Worm (Caenorhabditis elegans) whole organism, mixed stage, embryonic: Measurements from ENCODE around the gene D2045.7.
A peak's percentile ranks its signal among the peaks of the same experiment; 100 is the strongest.

Experiments
- M03D4.4 ChIP-seq: sonication (generic microtip); optimal IDR thresholded peaks from 2 replicates; lab custom pipeline; 2017; ENCODE audit warnings: mild to moderate bottlenecking, missing genetic modification characterization, missing compliant biosample characterization
- bed-3 ChIP-seq: fragments of 200-800 bp; sonication (Bioruptor generic); optimal IDR thresholded peaks from 3 replicates; lab custom pipeline; 2018; ENCODE audit warnings: mild to moderate bottlenecking, missing genetic modification characterization, moderate library complexity, missing compliant biosample characterization
- blmp-1 ChIP-seq: fragments of 150-350 bp; optimal IDR thresholded peaks from 2 replicates; lab custom pipeline; 2014; ENCODE audit warnings: missing biosample characterization, missing genetic modification characterization
- ceh-39 ChIP-seq: fragments of 150-350 bp; optimal IDR thresholded peaks from 2 replicates; lab custom pipeline; 2014; ENCODE audit warnings: missing biosample characterization, missing genetic modification characterization
- ceh-43 ChIP-seq: fragments of 200-800 bp; sonication (Bioruptor generic); optimal IDR thresholded peaks from 2 replicates; lab custom pipeline; 2018; ENCODE audit warnings: mild to moderate bottlenecking, missing genetic modification characterization, moderate library complexity, missing compliant biosample characterization
- ceh-83 ChIP-seq: fragments of 200-800 bp; sonication (Bioruptor generic); optimal IDR thresholded peaks from 2 replicates; lab custom pipeline; 2018; ENCODE audit warnings: mild to moderate bottlenecking, missing genetic modification characterization, missing compliant biosample characterization
- ces-1 ChIP-seq: fragments of 150-350 bp; optimal IDR thresholded peaks from 2 replicates; lab custom pipeline; 2014; ENCODE audit warnings: missing biosample characterization, missing genetic modification reagents, missing genetic modification characterization
- cnd-1 ChIP-seq: fragments of 200-800 bp; sonication (Bioruptor generic); optimal IDR thresholded peaks from 2 replicates; lab custom pipeline; 2018; ENCODE audit warnings: mild to moderate bottlenecking, missing genetic modification characterization, missing compliant biosample characterization
- drap-1 ChIP-seq: fragments of 200-800 bp; sonication (Bioruptor generic); optimal IDR thresholded peaks from 3 replicates; lab custom pipeline; 2018; ENCODE audit warnings: mild to moderate bottlenecking, missing genetic modification characterization, missing compliant biosample characterization
- elt-1 ChIP-seq: sonication (generic microtip); optimal IDR thresholded peaks from 2 replicates; lab custom pipeline; 2017; ENCODE audit warnings: missing genetic modification characterization, mild to moderate bottlenecking, missing compliant biosample characterization, antibody characterized with exemption, moderate library complexity, borderline replicate concordance; ENCODE audit not compliant: insufficient read depth
- elt-3 ChIP-seq: fragments of 150-350 bp; optimal IDR thresholded peaks from 2 replicates; lab custom pipeline; 2014; ENCODE audit warnings: missing biosample characterization, missing genetic modification characterization
- flh-1 ChIP-seq: fragments of 200-800 bp; sonication (Bioruptor generic); optimal IDR thresholded peaks from 2 replicates; lab custom pipeline; 2018; ENCODE audit warnings: mild to moderate bottlenecking, missing genetic modification characterization, moderate library complexity, missing compliant biosample characterization
- ham-2 ChIP-seq: fragments of 200-800 bp; sonication (Bioruptor generic); optimal IDR thresholded peaks from 2 replicates; lab custom pipeline; 2018; ENCODE audit warnings: mild to moderate bottlenecking, missing genetic modification characterization, missing compliant biosample characterization
- hlh-1 ChIP-seq: fragments of 150-350 bp; optimal IDR thresholded peaks from 2 replicates; lab custom pipeline; 2014; ENCODE audit warnings: missing biosample characterization, missing genetic modification reagents, missing genetic modification characterization
- lin-13 ChIP-seq: fragments of 150-350 bp; optimal IDR thresholded peaks from 2 replicates; lab custom pipeline; 2014; ENCODE audit warnings: missing biosample characterization, missing genetic modification characterization
- lin-32 ChIP-seq: fragments of 200-800 bp; sonication (Bioruptor generic); optimal IDR thresholded peaks from 2 replicates; lab custom pipeline; 2018; ENCODE audit warnings: mild to moderate bottlenecking, missing genetic modification characterization, missing compliant biosample characterization
- lsy-2 ChIP-seq: fragments of 150-350 bp; optimal IDR thresholded peaks from 2 replicates; lab custom pipeline; 2014; ENCODE audit warnings: missing biosample characterization, missing genetic modification characterization
- mab-5 ChIP-seq: fragments of 150-350 bp; optimal IDR thresholded peaks from 2 replicates; lab custom pipeline; 2014; ENCODE audit warnings: missing biosample characterization, missing genetic modification characterization
- mep-1 ChIP-seq: fragments of 150-350 bp; optimal IDR thresholded peaks from 2 replicates; lab custom pipeline; 2017; ENCODE audit warnings: missing biosample characterization, missing genetic modification reagents, missing genetic modification characterization, inconsistent platforms
- mls-2 ChIP-seq: sonication (generic microtip); optimal IDR thresholded peaks from 2 replicates; lab custom pipeline; 2016; ENCODE audit warnings: mild to moderate bottlenecking, missing genetic modification characterization, moderate library complexity, missing compliant biosample characterization
- nhr-12 ChIP-seq: fragments of 150-350 bp; optimal IDR thresholded peaks from 2 replicates; lab custom pipeline; 2014; ENCODE audit warnings: missing biosample characterization, missing genetic modification characterization
- nhr-2 ChIP-seq: fragments of 150-350 bp; optimal IDR thresholded peaks from 2 replicates; lab custom pipeline; 2014; ENCODE audit warnings: missing biosample characterization, missing genetic modification characterization
- nhr-237 ChIP-seq: fragments of 150-350 bp; optimal IDR thresholded peaks from 2 replicates; lab custom pipeline; 2014; ENCODE audit warnings: missing biosample characterization, missing genetic modification characterization
- nhr-28 ChIP-seq: fragments of 150-350 bp; optimal IDR thresholded peaks from 2 replicates; lab custom pipeline; 2014; ENCODE audit warnings: missing biosample characterization, missing genetic modification characterization
- nhr-76 ChIP-seq: sonication (generic microtip); optimal IDR thresholded peaks from 2 replicates; lab custom pipeline; 2017; ENCODE audit warnings: missing biosample characterization, missing genetic modification characterization
- pha-4 ChIP-seq: fragments of 150-350 bp; optimal IDR thresholded peaks from 2 replicates; lab custom pipeline; 2018; ENCODE audit warnings: missing biosample characterization, missing genetic modification reagents, missing genetic modification characterization
- sem-2 ChIP-seq: fragments of 200-800 bp; sonication (Bioruptor generic); optimal IDR thresholded peaks from 2 replicates; lab custom pipeline; 2018; ENCODE audit warnings: mild to moderate bottlenecking, missing genetic modification characterization, missing compliant biosample characterization
- snpc-4 ChIP-seq: fragments of 150-350 bp; optimal IDR thresholded peaks from 2 replicates; lab custom pipeline; 2014; ENCODE audit warnings: missing biosample characterization, missing genetic modification characterization
- sptf-1 ChIP-seq: sonication (generic microtip); optimal IDR thresholded peaks from 2 replicates; lab custom pipeline; 2017; ENCODE audit warnings: mild to moderate bottlenecking, missing genetic modification characterization, moderate library complexity, missing compliant biosample characterization
- tbx-8 ChIP-seq: fragments of 200-800 bp; sonication (Bioruptor generic); optimal IDR thresholded peaks from 2 replicates; lab custom pipeline; 2018; ENCODE audit warnings: mild to moderate bottlenecking, missing genetic modification characterization, moderate library complexity, missing compliant biosample characterization
- unc-120 ChIP-seq: sonication (generic microtip); optimal IDR thresholded peaks from 2 replicates; lab custom pipeline; 2017; ENCODE audit warnings: missing genetic modification characterization, missing compliant biosample characterization; ENCODE audit not compliant: poor library complexity, severe bottlenecking
- unc-39 ChIP-seq: fragments of 150-350 bp; optimal IDR thresholded peaks from 2 replicates; lab custom pipeline; 2014; ENCODE audit warnings: missing biosample characterization, missing genetic modification characterization
- unc-62 ChIP-seq: fragments of 150-350 bp; optimal IDR thresholded peaks from 2 replicates; lab custom pipeline; 2014; ENCODE audit warnings: missing biosample characterization, missing genetic modification reagents, missing genetic modification characterization
- zip-8 ChIP-seq: fragments of 150-350 bp; optimal IDR thresholded peaks from 2 replicates; lab custom pipeline; 2014; ENCODE audit warnings: missing biosample characterization, missing genetic modification characterization
- ztf-11 ChIP-seq: fragments of 150-350 bp; optimal IDR thresholded peaks from 2 replicates; lab custom pipeline; 2014; ENCODE audit warnings: missing biosample characterization, missing genetic modification characterization

Gene D2045.7

ce11 chrIII:10460427-10461163, 18.7 kb upstream of the D2045.7 start, which contains the start of gene ecps-1:
Gene ecps-1, minus strand, starts transcription at chrIII:10460551.
- TF ChIP-seq M03D4.4 (tag; lab: Kevin White, UChicago) (no peak), blmp-1 (tag; lab: Kevin White, UChicago) (no peak), elt-3 (tag; lab: Kevin White, UChicago) (no peak), sem-2 (GFP tag; lab: Kevin White, UChicago) (no peak), nhr-2 (tag; lab: Kevin White, UChicago) (peak; percentile 20), lsy-2 (tag; lab: Kevin White, UChicago) (peak; percentile 74), ces-1 (peak; percentile 85), elt-1 (no peak), nhr-237 (tag; lab: Kevin White, UChicago) (peak; percentile 88), cnd-1 (tag; lab: Kevin White, UChicago) (peak; percentile 24), ceh-39 (tag; lab: Kevin White, UChicago) (peak; percentile 81), unc-39 (tag; lab: Kevin White, UChicago) (no peak), flh-1 (GFP tag; lab: Kevin White, UChicago) (no peak), unc-62 (no peak), mls-2 (no peak), zip-8 (tag; lab: Kevin White, UChicago) (no peak), ceh-43 (GFP tag; lab: Kevin White, UChicago) (no peak), pha-4 (tag; lab: Kevin White, UChicago) (peak; percentile 66), nhr-12 (tag; lab: Kevin White, UChicago) (no peak), ham-2 (GFP tag; lab: Kevin White, UChicago) (no peak), mab-5 (tag; lab: Kevin White, UChicago) (no peak), mep-1 (tag; lab: Kevin White, UChicago) (peak; percentile 98), lin-32 (GFP tag; lab: Kevin White, UChicago) (no peak), sptf-1 (tag; lab: Kevin White, UChicago) (no peak), drap-1 (GFP tag; lab: Kevin White, UChicago) (no peak), unc-120 (tag; lab: Kevin White, UChicago) (no peak), nhr-76 (no peak), ceh-83 (GFP tag; lab: Kevin White, UChicago) (no peak), nhr-28 (tag; lab: Kevin White, UChicago) (no peak), snpc-4 (tag; lab: Kevin White, UChicago) (no peak), hlh-1 (no peak), ztf-11 (tag; lab: Kevin White, UChicago) (no peak), bed-3 (no peak), lin-13 (tag; lab: Kevin White, UChicago) (peak; percentile 63), tbx-8 (no peak)

DNA sequence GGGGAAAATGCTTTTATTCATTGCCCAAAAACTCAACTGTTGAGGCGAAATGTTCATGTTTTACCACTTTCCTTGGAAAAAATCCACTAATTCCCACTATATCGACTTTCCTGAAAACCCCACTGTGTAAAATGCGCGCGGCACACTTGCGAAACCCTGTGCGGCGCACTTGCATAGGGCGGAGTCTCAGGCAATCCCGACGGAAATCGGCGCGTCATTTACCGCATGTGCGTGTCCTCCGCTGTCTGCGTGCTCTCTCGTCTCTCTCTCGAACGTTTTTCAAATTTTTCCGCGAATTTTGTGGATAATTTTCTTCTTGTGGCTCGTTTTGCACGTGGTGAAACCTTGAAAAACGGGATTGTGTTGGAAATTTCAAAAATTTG, 18.1 kb upstream of the D2045.7 start, which contains the start of gene atx-2:
atx-2 (plus strand) TSS at position 226 of the 383 bp plus-strand sequence.
- TF ChIP-seq cnd-1 (tag; lab: Kevin White, UChicago) (peak; percentile 98), drap-1 (GFP tag; lab: Kevin White, UChicago) (peak; percentile 99), pha-4 (tag; lab: Kevin White, UChicago) (peak; percentile 91), ceh-43 (GFP tag; lab: Kevin White, UChicago) (peak; percentile 97), elt-3 (tag; lab: Kevin White, UChicago) (peak; percentile 80), nhr-28 (tag; lab: Kevin White, UChicago) (peak; percentile 74), lin-32 (GFP tag; lab: Kevin White, UChicago) (peak; percentile 97), nhr-2 (tag; lab: Kevin White, UChicago) (no peak), M03D4.4 (tag; lab: Kevin White, UChicago) (peak; percentile 98), nhr-76 (peak; percentile 98), nhr-237 (tag; lab: Kevin White, UChicago) (peak; percentile 66), hlh-1 (peak; percentile 92), tbx-8 (peak; percentile 90), snpc-4 (tag; lab: Kevin White, UChicago) (no peak), unc-62 (peak; percentile 81), mep-1 (tag; lab: Kevin White, UChicago) (peak; percentile 76), nhr-12 (tag; lab: Kevin White, UChicago) (peak; percentile 100), lsy-2 (tag; lab: Kevin White, UChicago) (peak; percentile 68), ceh-39 (tag; lab: Kevin White, UChicago) (peak; percentile 54), zip-8 (tag; lab: Kevin White, UChicago) (no peak), lin-13 (tag; lab: Kevin White, UChicago) (peak; percentile 95), sem-2 (GFP tag; lab: Kevin White, UChicago) (peak; percentile 95), ham-2 (GFP tag; lab: Kevin White, UChicago) (peak; percentile 96), flh-1 (GFP tag; lab: Kevin White, UChicago) (peak; percentile 93), mab-5 (tag; lab: Kevin White, UChicago) (peak; percentile 62), blmp-1 (tag; lab: Kevin White, UChicago) (peak; percentile 91), unc-120 (tag; lab: Kevin White, UChicago) (peak; percentile 98), mls-2 (peak; percentile 100), ztf-11 (tag; lab: Kevin White, UChicago) (peak; percentile 100), unc-39 (tag; lab: Kevin White, UChicago) (peak; percentile 100), ces-1 (peak; percentile 34), ceh-83 (GFP tag; lab: Kevin White, UChicago) (peak; percentile 93), sptf-1 (tag; lab: Kevin White, UChicago) (peak; percentile 99), elt-1 (peak; percentile 92), bed-3 (peak; percentile 96)
